Worm (Caenorhabditis elegans): ENCODE measurements around the gene his-3.

ce11 chrV:16022600-16022999, 18.0 kb upstream of the his-3 start:
- TF ChIP-seq zip-5 (tag; optimal IDR thresholded peaks at IDR 0.05) = peak; percentile 68
- peak; percentile 53 for TF ChIP-seq ref-2 (tag; optimal IDR thresholded peaks at IDR 0.05)
- TF ChIP-seq ceh-6 (GFP tag; optimal IDR thresholded peaks at IDR 0.05) = no peak
- TF ChIP-seq F13H6.1 (tag; optimal IDR thresholded peaks at IDR 0.05) = peak; percentile 35
- TF ChIP-seq ama-1 (optimal IDR thresholded peaks at IDR 0.05) = no peak
- peak; percentile 43 for TF ChIP-seq fax-1 (tag; optimal IDR thresholded peaks at IDR 0.05)
- peak; percentile 94 for TF ChIP-seq C08G9.2 (tag; optimal IDR thresholded peaks at IDR 0.05)
- TF ChIP-seq fkh-6 (tag; optimal IDR thresholded peaks at IDR 0.05) = no peak
- TF ChIP-seq nhr-11 (tag; optimal IDR thresholded peaks at IDR 0.05) = no peak
- TF ChIP-seq ceh-45 (GFP tag; IDR thresholded peaks at IDR 0.05) = no peak

Data from whole organism, late embryonic.